Fruit fly (Drosophila melanogaster): ENCODE measurements around the gene CG17738.

- no peak for TF ChIP-seq psq (optimal IDR thresholded peaks at IDR 0.05)
- TF ChIP-seq ttk (optimal IDR thresholded peaks at IDR 0.05): no peak
- TF ChIP-seq Myc (optimal IDR thresholded peaks at IDR 0.05): no peak
- no peak for TF ChIP-seq h (optimal IDR thresholded peaks at IDR 0.05)
- TF ChIP-seq insv (optimal IDR thresholded peaks at IDR 0.05): no peak
- TF ChIP-seq Sin3A (optimal IDR thresholded peaks at IDR 0.05): no peak
Measured at dm6 chr3R:12239166-12239565, 31.5 kb upstream of the CG17738 start, which contains the start of gene Cyp313a3.
